Worm (Caenorhabditis elegans) whole organism, L4 larva: Measurements from ENCODE around the gene ncr-1.
A peak's percentile ranks its signal among the peaks of the same experiment; 100 is the strongest.

Experiments
- F26F4.8 ChIP-seq: fragments of 200-800 bp; sonication (Bioruptor generic); conservative IDR thresholded peaks from 2 replicates; pipeline ENCODE4 v1.3.6; 2022; ENCODE audit warnings: missing genetic modification characterization, missing compliant biosample characterization
- R02D3.7 ChIP-seq: fragments of 150-350 bp; sonication (generic microtip); optimal IDR thresholded peaks from 3 replicates; lab custom pipeline; 2014; ENCODE audit warnings: missing biosample characterization, missing genetic modification characterization
- T20F7.1 ChIP-seq: fragments of 200-800 bp; sonication (Bioruptor generic); optimal IDR thresholded peaks from 2 replicates; lab custom pipeline; 2018; ENCODE audit warnings: mild to moderate bottlenecking, missing genetic modification characterization, missing compliant biosample characterization
- ZK337.2 ChIP-seq: fragments of 200-800 bp; sonication (Bioruptor generic); IDR thresholded peaks from 2 replicates; pipeline ENCODE4 v1.3.6; 2022; ENCODE audit warnings: missing genetic modification reagents, missing genetic modification characterization, missing compliant biosample characterization
- aha-1 ChIP-seq: fragments of 150-350 bp; peaks from one replicate; lab custom pipeline; 2014; ENCODE audit warnings: missing biosample characterization, missing genetic modification characterization
- ceh-44 ChIP-seq: fragments of 200-800 bp; sonication (Bioruptor generic); IDR thresholded peaks from 2 replicates; pipeline ENCODE4 v1.3.6; 2022; ENCODE audit warnings: missing genetic modification reagents, missing genetic modification characterization, missing compliant biosample characterization
- daf-16 ChIP-seq, 3 experiments: sonication (generic microtip); optimal IDR thresholded peaks; 2 replicates each; lab custom pipeline; 2016 to 2017; ENCODE audit warnings: missing genetic modification characterization in 3 of 3, missing genetic modification reagents in 3 of 3, mild to moderate bottlenecking in 2 of 3, missing compliant biosample characterization in 2 of 3, missing biosample characterization in 1 of 3, moderate library complexity in 1 of 3
- dmd-6 ChIP-seq: fragments of 200-800 bp; sonication (Bioruptor generic); IDR thresholded peaks from 2 replicates; pipeline ENCODE4 v1.3.6; 2022; ENCODE audit warnings: missing genetic modification reagents, missing genetic modification characterization, missing compliant biosample characterization
- dmd-9 ChIP-seq: fragments of 200-800 bp; sonication (Bioruptor generic); IDR thresholded peaks from 2 replicates; pipeline ENCODE4 v1.3.6; 2022; ENCODE audit warnings: missing genetic modification reagents, missing genetic modification characterization, missing compliant biosample characterization
- dpl-1 ChIP-seq: fragments of 150-350 bp; optimal IDR thresholded peaks from 2 replicates; lab custom pipeline; 2014; ENCODE audit warnings: missing biosample characterization, missing genetic modification reagents, missing genetic modification characterization
- dve-1 ChIP-seq: sonication (generic microtip); optimal IDR thresholded peaks from 2 replicates; lab custom pipeline; 2017; ENCODE audit warnings: antibody characterized with exemption, mild to moderate bottlenecking, missing genetic modification characterization, missing compliant biosample characterization; ENCODE audit not compliant: insufficient read depth
- egl-27 ChIP-seq: sonication (generic microtip); optimal IDR thresholded peaks from 3 replicates; lab custom pipeline; 2017; ENCODE audit warnings: missing biosample characterization, missing genetic modification reagents, missing genetic modification characterization
- fkh-10 ChIP-seq: fragments of 150-350 bp; optimal IDR thresholded peaks from 2 replicates; lab custom pipeline; 2014; ENCODE audit warnings: missing biosample characterization, missing genetic modification reagents, missing genetic modification characterization
- gei-8 ChIP-seq: fragments of 200-800 bp; sonication (Bioruptor generic); optimal IDR thresholded peaks from 2 replicates; lab custom pipeline; 2018; ENCODE audit warnings: mild to moderate bottlenecking, missing genetic modification characterization, missing compliant biosample characterization
- hif-1 ChIP-seq, 2 experiments: sonication (generic microtip); optimal IDR thresholded peaks; 2 replicates each; lab custom pipeline; 2016 to 2017; ENCODE audit warnings: missing compliant biosample characterization in 2 of 2, missing genetic modification characterization in 2 of 2, missing genetic modification reagents in 2 of 2, missing genotype in 2 of 2, mild to moderate bottlenecking in 1 of 2
- hlh-11 ChIP-seq: fragments of 200-800 bp; sonication (Bioruptor generic); optimal IDR thresholded peaks from 2 replicates; lab custom pipeline; 2018; ENCODE audit warnings: mild to moderate bottlenecking, missing genetic modification characterization, missing compliant biosample characterization
- hlh-30 ChIP-seq: sonication (generic microtip); optimal IDR thresholded peaks from 2 replicates; lab custom pipeline; 2017; ENCODE audit warnings: antibody characterized with exemption, mild to moderate bottlenecking, missing genetic modification characterization, missing compliant biosample characterization; ENCODE audit not compliant: insufficient read depth
- hmg-1.1 ChIP-seq: fragments of 200-800 bp; sonication (Bioruptor generic); IDR thresholded peaks from 2 replicates; pipeline ENCODE4 v1.3.6; 2022; ENCODE audit warnings: missing genetic modification reagents, missing genetic modification characterization, missing compliant biosample characterization
- lin-13 ChIP-seq: fragments of 150-350 bp; optimal IDR thresholded peaks from 2 replicates; lab custom pipeline; 2014; ENCODE audit warnings: missing biosample characterization, missing genetic modification reagents, missing genetic modification characterization
- lin-15B ChIP-seq: fragments of 150-350 bp; sonication (generic microtip); optimal IDR thresholded peaks from 3 replicates; lab custom pipeline; 2014; ENCODE audit warnings: missing biosample characterization, missing genetic modification characterization
- lsy-2 ChIP-seq, 2 experiments: fragments of 150-350 bp in 1 of 2; sonication (generic microtip) in 1 of 2; optimal IDR thresholded peaks; 2 replicates each; lab custom pipeline; 2014 to 2017; ENCODE audit warnings: missing biosample characterization in 2 of 2, missing genetic modification characterization in 2 of 2
- madf-9 ChIP-seq: fragments of 200-800 bp; sonication (Bioruptor generic); conservative IDR thresholded peaks from 2 replicates; pipeline ENCODE4 v1.3.6; 2022; ENCODE audit warnings: missing genetic modification reagents, missing genetic modification characterization, missing compliant biosample characterization
- mep-1 ChIP-seq: fragments of 150-350 bp; sonication (generic microtip); optimal IDR thresholded peaks from 3 replicates; lab custom pipeline; 2014; ENCODE audit warnings: missing biosample characterization, missing genetic modification characterization
- mes-2 ChIP-seq: sonication (generic microtip); optimal IDR thresholded peaks from 2 replicates; lab custom pipeline; 2016; ENCODE audit warnings: missing genotype, mild to moderate bottlenecking, missing genetic modification characterization, missing compliant biosample characterization; ENCODE audit not compliant: poor library complexity, severe bottlenecking
- mxl-2 ChIP-seq: fragments of 200-800 bp; sonication (Bioruptor generic); conservative IDR thresholded peaks from 2 replicates; pipeline ENCODE4 v1.3.6; 2022; ENCODE audit warnings: missing genetic modification reagents, missing genetic modification characterization, missing compliant biosample characterization
- mxl-3 ChIP-seq: fragments of 200-800 bp; sonication (Bioruptor generic); optimal IDR thresholded peaks from 2 replicates; lab custom pipeline; 2018; ENCODE audit warnings: mild to moderate bottlenecking, missing genetic modification characterization, missing compliant biosample characterization
- nhr-10 ChIP-seq: fragments of 150-350 bp; optimal IDR thresholded peaks from 2 replicates; lab custom pipeline; 2014; ENCODE audit warnings: missing biosample characterization, missing genetic modification characterization
- nhr-28 ChIP-seq: fragments of 150-350 bp; optimal IDR thresholded peaks from 2 replicates; lab custom pipeline; 2014; ENCODE audit warnings: missing biosample characterization, missing genetic modification characterization
- nhr-48 ChIP-seq: sonication (generic microtip); optimal IDR thresholded peaks from 2 replicates; lab custom pipeline; 2016; ENCODE audit warnings: mild to moderate bottlenecking, missing genetic modification characterization, missing compliant biosample characterization
- nhr-77 ChIP-seq: fragments of 150-350 bp; optimal IDR thresholded peaks from 2 replicates; lab custom pipeline; 2014; ENCODE audit warnings: missing biosample characterization, missing genetic modification characterization
- pha-4 ChIP-seq, 2 experiments: fragments of 150-350 bp in 1 of 2; fragments of 200-800 bp in 1 of 2; sonication (Bioruptor generic) in 1 of 2; IDR thresholded peaks in 1 of 2; optimal IDR thresholded peaks in 1 of 2; 2 replicates each; pipeline versions ENCODE4 v1.3.6 to Lab custom; 2014 to 2022; ENCODE audit warnings: missing genetic modification characterization in 2 of 2, missing genetic modification reagents in 2 of 2, missing biosample characterization in 1 of 2, missing compliant biosample characterization in 1 of 2
- php-3 ChIP-seq: fragments of 200-800 bp; sonication (Bioruptor generic); IDR thresholded peaks from 2 replicates; pipeline ENCODE4 v1.3.6; 2022; ENCODE audit warnings: missing genetic modification reagents, missing genetic modification characterization, missing compliant biosample characterization
- pqm-1 ChIP-seq: sonication (generic microtip); optimal IDR thresholded peaks from 2 replicates; lab custom pipeline; 2017; ENCODE audit warnings: missing biosample characterization, missing genetic modification characterization
- set-16 ChIP-seq: fragments of 200-800 bp; sonication (Bioruptor generic); IDR thresholded peaks from 2 replicates; pipeline ENCODE4 v1.3.6; 2022; ENCODE audit warnings: missing genetic modification reagents, missing genetic modification characterization, missing compliant biosample characterization
- spr-3 ChIP-seq: fragments of 200-800 bp; sonication (Bioruptor generic); optimal IDR thresholded peaks from 2 replicates; lab custom pipeline; 2018; ENCODE audit warnings: mild to moderate bottlenecking, missing genetic modification characterization, missing compliant biosample characterization
- unc-62 ChIP-seq, 3 experiments: fragments of 150-350 bp in 1 of 3; sonication (generic microtip); optimal IDR thresholded peaks in 2 of 3; peaks in 1 of 3; 1 replicate in 1 of 3; 2 replicates in 2 of 3; lab custom pipeline; 2014 to 2017; ENCODE audit warnings: missing biosample characterization in 3 of 3, missing genetic modification characterization in 3 of 3, missing genetic modification reagents in 3 of 3, missing genotype in 1 of 3
- zag-1 ChIP-seq: fragments of 150-350 bp; optimal IDR thresholded peaks from 2 replicates; lab custom pipeline; 2014; ENCODE audit warnings: missing biosample characterization, missing genetic modification characterization
- zfp-3 ChIP-seq: fragments of 200-800 bp; sonication (Bioruptor generic); conservative IDR thresholded peaks from 2 replicates; pipeline ENCODE4 v1.3.6; 2022; ENCODE audit warnings: missing genetic modification reagents, missing genetic modification characterization, missing compliant biosample characterization

Gene ncr-1

ce11 chrX:4513657-4514143, 25.0 kb upstream of the ncr-1 start, which contains the start of gene spr-3:
Gene spr-3 (plus strand): TSS chrX:4514093.
- TF ChIP-seq mep-1 (tag; lab: Kevin White, UChicago) (peak; percentile 6), dpl-1 (GFP tag; lab: Kevin White, UChicago) (no peak), gei-8 (GFP tag; lab: Kevin White, UChicago) (no peak), mes-2 (peak; percentile 30), lin-15B (tag; lab: Kevin White, UChicago) (no peak), mxl-2 (GFP tag; lab: Robert Waterston, UW) (no peak), nhr-10 (tag; lab: Kevin White, UChicago) (no peak), fkh-10 (GFP tag; lab: Kevin White, UChicago) (no peak), dmd-6 (GFP tag; lab: Robert Waterston, UW) (peak; percentile 9; the same call in 1 of the 2 replicates), madf-9 (GFP tag; lab: Robert Waterston, UW) (no peak), egl-27 (tag; lab: Kevin White, UChicago) (no peak), daf-16 (GFP tag; optimal IDR thresholded peaks at IDR 0.05; lab: Kevin White, UChicago) (no peak), daf-16 (tag; optimal IDR thresholded peaks at IDR 0.05; lab: Kevin White, UChicago) (peak; percentile 18), T20F7.1 (no peak), R02D3.7 (tag; lab: Kevin White, UChicago) (no peak), mxl-3 (GFP tag; lab: Kevin White, UChicago) (peak; percentile 27), pha-4 (GFP tag; IDR thresholded peaks at IDR 0.05; lab: Robert Waterston, UW) (peak; percentile 50; the same call in 1 of the 2 replicates), pha-4 (tag; optimal IDR thresholded peaks at IDR 0.05; lab: Kevin White, UChicago) (no peak), hif-1 (tag; optimal IDR thresholded peaks at IDR 0.05; lab: Kevin White, UChicago) (no peak), hmg-1.1 (GFP tag; lab: Robert Waterston, UW) (0 out of 2 replicates have a peak, but pooled peaks have one; percentile 19), dve-1 (tag; lab: Kevin White, UChicago) (peak; percentile 41), zfp-3 (no peak), dmd-9 (GFP tag; lab: Robert Waterston, UW) (0 out of 2 replicates have a peak, but pooled peaks have one; percentile 50), hlh-11 (tag; lab: Kevin White, UChicago) (peak; percentile 48), zag-1 (tag; lab: Kevin White, UChicago) (no peak), set-16 (GFP tag; lab: Robert Waterston, UW) (peak; percentile 62), ZK337.2 (GFP tag; lab: Robert Waterston, UW) (no peak)
- TF ChIP-seq, all 104 proteins: peak for 11

ce11 chrX:4508209-4508608, 19.6 kb upstream of the ncr-1 start, which contains the start of gene rhi-1:
Gene rhi-1 (plus strand): TSS chrX:4508509.
- TF ChIP-seq lsy-2 (tag; optimal IDR thresholded peaks at IDR 0.05; lab: Kevin White, UChicago) (peak in 1 of 2 experiments; percentile 13), lin-13 (GFP tag; lab: Kevin White, UChicago) (no peak), php-3 (no peak)
- TF ChIP-seq, all 104 proteins: peak for 1

- TF ChIP-seq egl-27 (tag; lab: Kevin White, UChicago), result no peak
- TF ChIP-seq mxl-3 (GFP tag; lab: Kevin White, UChicago), result peak; percentile 20
- TF ChIP-seq dmd-6 (GFP tag; lab: Robert Waterston, UW), result peak; percentile 37
- TF ChIP-seq nhr-28 (tag; lab: Kevin White, UChicago), result peak; percentile 77
- no peak for TF ChIP-seq unc-62 (GFP tag; optimal IDR thresholded peaks at IDR 0.05 in 1 of 2; lab: Kevin White, UChicago)
- no peak for TF ChIP-seq unc-62 (tag; optimal IDR thresholded peaks at IDR 0.05; lab: Kevin White, UChicago)
- TF ChIP-seq nhr-48, result peak; percentile 7
- peak; percentile 29 for TF ChIP-seq nhr-77 (tag; lab: Kevin White, UChicago)
- no peak for TF ChIP-seq spr-3 (GFP tag; lab: Kevin White, UChicago)
- TF ChIP-seq T20F7.1, result peak; percentile 13
- peak; percentile 29 for TF ChIP-seq pqm-1 (tag; lab: Kevin White, UChicago)
- TF ChIP-seq hlh-30 (tag; lab: Kevin White, UChicago), result peak; percentile 22
- peak; percentile 54 for TF ChIP-seq aha-1 (tag; lab: Kevin White, UChicago)
- TF ChIP-seq dve-1 (tag; lab: Kevin White, UChicago), result peak; percentile 20
- no peak for TF ChIP-seq F26F4.8 (GFP tag; lab: Robert Waterston, UW)
- no peak for TF ChIP-seq daf-16 (GFP tag; optimal IDR thresholded peaks at IDR 0.05; lab: Kevin White, UChicago)
- peak; percentile 76 for TF ChIP-seq daf-16 (tag; optimal IDR thresholded peaks at IDR 0.05; lab: Kevin White, UChicago)
- peak; percentile 48 for TF ChIP-seq mep-1 (tag; lab: Kevin White, UChicago)
- TF ChIP-seq ceh-44 (GFP tag; lab: Robert Waterston, UW), result no peak
- peak; percentile 49 for TF ChIP-seq hlh-11 (tag; lab: Kevin White, UChicago)
Measured at ce11 chrX:4507122-4507681, 18.5 kb upstream of the ncr-1 start.
